Worm (Caenorhabditis elegans) whole organism, L2 larva: ENCODE results near the gene ptp-4A2.

ENCODE experiments used
- F13H6.1 ChIP-seq: sonication (generic microtip); optimal IDR thresholded peaks from 2 replicates; lab custom pipeline; 2016; ENCODE audit warnings: missing genetic modification characterization, missing compliant biosample characterization
- fos-1 ChIP-seq: fragments of 150-350 bp; optimal IDR thresholded peaks from 2 replicates; lab custom pipeline; 2014; ENCODE audit warnings: missing biosample characterization, missing genetic modification characterization
- skn-1 ChIP-seq: sonication (generic microtip); optimal IDR thresholded peaks from 2 replicates; lab custom pipeline; 2017; ENCODE audit warnings: missing biosample characterization, missing genetic modification characterization

DNA sequence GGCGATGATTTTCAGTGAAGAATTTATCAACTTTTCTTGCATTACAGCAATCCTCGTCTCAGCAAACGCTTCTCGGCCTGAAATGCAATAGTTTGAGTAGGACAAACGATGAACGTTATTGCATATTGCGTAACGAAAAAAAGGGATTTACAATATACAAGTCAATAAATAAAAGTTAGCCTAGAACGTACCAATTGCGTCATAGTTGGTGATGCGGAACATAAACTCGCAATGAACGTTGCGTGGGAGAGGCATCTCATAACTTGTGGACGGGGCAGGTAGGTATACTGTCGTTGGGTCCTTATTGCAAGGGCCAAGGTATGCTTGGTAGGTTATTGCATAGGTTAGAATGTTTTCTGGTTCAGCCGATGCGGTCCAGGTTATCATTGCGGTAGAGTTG is 27.7 kb upstream of the ptp-4A2 start:
- TF ChIP-seq F13H6.1 (tag; lab: Kevin White, UChicago) (no peak), fos-1 (no peak), skn-1 (tag; lab: Kevin White, UChicago) (no peak)
